Fruit fly (Drosophila melanogaster): ENCODE results near the gene TP53INP.
A peak's percentile ranks its signal among the peaks of the same experiment; 100 is the strongest.

Gene TP53INP

dm6 chr3L:4403180-4403769, 3.5 kb upstream of the TP53INP start, which contains the start of gene Syx17 (continued):
- TF ChIP-seq pho (GFP tag; optimal IDR thresholded peaks at IDR 0.05) (peak; percentile 70), CG9609 (GFP tag; optimal IDR thresholded peaks at IDR 0.05) (peak; percentile 34), fu2 (GFP tag; optimal IDR thresholded peaks at IDR 0.05) (peak; percentile 49), pnt (GFP tag; optimal IDR thresholded peaks at IDR 0.05) (peak; percentile 27), Bteb2 (GFP tag; optimal IDR thresholded peaks at IDR 0.05) (peak; percentile 33), gfzf (GFP tag; optimal IDR thresholded peaks at IDR 0.05) (peak; percentile 42), gce (GFP tag; IDR thresholded peaks at IDR 0.05) (no peak), Deaf1 (tag; optimal IDR thresholded peaks at IDR 0.05) (peak; percentile 25), CG3838 (GFP tag; optimal IDR thresholded peaks at IDR 0.05) (peak; percentile 98), CG11398 (GFP tag; optimal IDR thresholded peaks at IDR 0.05) (peak; percentile 10), Tbp (GFP tag; optimal IDR thresholded peaks at IDR 0.05) (no peak), CG17829 (tag; optimal IDR thresholded peaks at IDR 0.05) (peak; percentile 71), CG8281 (tag; optimal IDR thresholded peaks at IDR 0.05) (no peak), trh (GFP tag; optimal IDR thresholded peaks at IDR 0.05) (peak; percentile 23), tup (GFP tag; optimal IDR thresholded peaks at IDR 0.05) (peak; percentile 21), CG2120 (GFP tag; optimal IDR thresholded peaks at IDR 0.05) (peak; percentile 79), E2f2 (GFP tag; IDR thresholded peaks at IDR 0.05) (peak; percentile 55), Scr (GFP tag; IDR thresholded peaks at IDR 0.05; ENCODE audit: partially characterized antibody) (peak; percentile 88), CG4617 (GFP tag; optimal IDR thresholded peaks at IDR 0.05; ENCODE audit: borderline replicate concordance) (peak; percentile 89), otp (GFP tag; IDR thresholded peaks at IDR 0.05) (no peak; the same call in 2 of the 3 replicates), CG8089 (GFP tag; optimal IDR thresholded peaks at IDR 0.05) (no peak), CG5953 (GFP tag; IDR thresholded peaks at IDR 0.05) (no peak), CG33213 (GFP tag; optimal IDR thresholded peaks at IDR 0.05) (peak; percentile 70), run (tag; optimal IDR thresholded peaks at IDR 0.05) (peak; percentile 11), tna (GFP tag; IDR thresholded peaks at IDR 0.05; ENCODE audit: partially characterized antibody) (peak; percentile 87), CG2678 (tag; optimal IDR thresholded peaks at IDR 0.05) (peak; percentile 59), NC2β (GFP tag; optimal IDR thresholded peaks at IDR 0.05) (peak; percentile 65), Abd-B (GFP tag; optimal IDR thresholded peaks at IDR 0.05) (peak; percentile 48), Dll (GFP tag; IDR thresholded peaks at IDR 0.05; ENCODE audit: partially characterized antibody) (peak; percentile 86), nerfin-1 (tag; optimal IDR thresholded peaks at IDR 0.05) (peak; percentile 2), CoRest (tag; optimal IDR thresholded peaks at IDR 0.05) (peak; percentile 68), ftz-f1 (GFP tag; optimal IDR thresholded peaks at IDR 0.05) (peak; percentile 95), Opbp (GFP tag; IDR thresholded peaks at IDR 0.05; ENCODE audit: partially characterized antibody) (peak; percentile 93), tin (GFP tag; optimal IDR thresholded peaks at IDR 0.05) (peak; percentile 62), CG32767 (GFP tag; IDR thresholded peaks at IDR 0.05) (no peak), CG17912 (GFP tag; optimal IDR thresholded peaks at IDR 0.05) (no peak), HmgZ (tag; optimal IDR thresholded peaks at IDR 0.05) (peak; percentile 83), HLH3B (GFP tag; IDR thresholded peaks at IDR 0.05) (peak; percentile 48; the same call in 1 of the 2 replicates), Drgx (GFP tag; IDR thresholded peaks at IDR 0.05) (peak; percentile 70), CG9727 (GFP tag; optimal IDR thresholded peaks at IDR 0.05) (peak; percentile 43), Jarid2 (GFP tag; optimal IDR thresholded peaks at IDR 0.05) (peak; percentile 50), unc-4 (GFP tag; IDR thresholded peaks at IDR 0.05; ENCODE audit: partially characterized antibody) (peak; percentile 90), ato (GFP tag; IDR thresholded peaks at IDR 0.05; ENCODE audit: partially characterized antibody) (peak; percentile 92), so (GFP tag; IDR thresholded peaks at IDR 0.05) (no peak), CG18476 (GFP tag; optimal IDR thresholded peaks at IDR 0.05) (peak; percentile 39), Hand (GFP tag; optimal IDR thresholded peaks at IDR 0.05) (no peak), knrl (GFP tag; IDR thresholded peaks at IDR 0.05; ENCODE audit: partially characterized antibody) (peak; percentile 87), CG17361 (GFP tag; IDR thresholded peaks at IDR 0.05) (peak; percentile 64; the same call in 2 of the 3 replicates), Dp (GFP tag; optimal IDR thresholded peaks at IDR 0.05) (peak; percentile 40)
